Fruit fly (Drosophila melanogaster) Kc167 (cell line): ENCODE data around the gene CG10472.

ENCODE experiments used
- Myc ChIP-seq: fragments of >200 bp; optimal IDR thresholded peaks from 2 replicates; lab custom pipeline; 2017; ENCODE audit warnings: missing external identifiers
- h ChIP-seq: fragments of >200 bp; optimal IDR thresholded peaks from 3 replicates; lab custom pipeline; 2018; ENCODE audit warnings: missing external identifiers
- insv ChIP-seq: fragments of >200 bp; optimal IDR thresholded peaks from 3 replicates; lab custom pipeline; 2018; ENCODE audit warnings: missing external identifiers
- psq ChIP-seq: fragments of >200 bp; optimal IDR thresholded peaks from 2 replicates; lab custom pipeline; 2017; ENCODE audit warnings: missing external identifiers
- ttk ChIP-seq: sonication (Bioruptor generic); optimal IDR thresholded peaks from 2 replicates; lab custom pipeline; 2017; ENCODE audit warnings: missing external identifiers

DNA sequence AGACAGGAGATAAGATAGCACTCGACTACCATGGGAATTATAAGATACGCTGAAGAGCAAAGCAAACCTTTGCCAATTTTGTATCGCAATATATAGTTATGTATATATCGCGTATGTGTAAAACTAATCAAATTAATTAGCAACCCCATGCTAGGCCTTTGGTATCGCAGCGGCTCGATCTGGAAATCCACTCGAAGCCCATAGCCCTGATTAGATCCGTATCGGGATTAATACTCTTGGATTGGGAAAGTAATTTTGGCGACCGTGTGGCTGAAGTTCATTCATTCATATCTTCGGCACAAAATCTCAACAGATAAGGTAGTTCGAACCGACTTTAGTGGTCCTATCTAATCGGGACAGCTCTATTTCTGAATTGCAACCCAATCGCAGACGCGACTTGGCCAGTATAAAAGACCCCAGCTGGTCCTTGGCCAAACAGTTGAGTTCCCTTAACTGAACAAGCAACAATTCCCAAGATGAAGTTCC is 23.9 kb downstream of the CG10472 start, which contains the start of gene Jon65Aiv:
- TF ChIP-seq Myc (lab: Kevin White, UChicago) (no peak), insv (lab: Kevin White, UChicago) (no peak), psq (lab: Kevin White, UChicago) (no peak), ttk (lab: Kevin White, UChicago) (no peak), h (lab: Kevin White, UChicago) (no peak)
